Worm (Caenorhabditis elegans) whole organism, L2 larva: ENCODE results near the gene F57B1.1.

ENCODE experiments used
- C34F6.9 ChIP-seq: fragments of 150-350 bp; optimal IDR thresholded peaks from 2 replicates; lab custom pipeline; 2014; ENCODE audit warnings: missing biosample characterization, missing genetic modification characterization
- R02D3.7 ChIP-seq: fragments of 150-350 bp; optimal IDR thresholded peaks from 2 replicates; lab custom pipeline; 2014; ENCODE audit warnings: missing biosample characterization, missing genetic modification characterization
- ZK546.5 ChIP-seq: sonication (generic microtip); optimal IDR thresholded peaks from 2 replicates; lab custom pipeline; 2017; ENCODE audit warnings: missing biosample characterization, missing genetic modification characterization
- alr-1 ChIP-seq: fragments of 150-350 bp; optimal IDR thresholded peaks from 2 replicates; lab custom pipeline; 2014; ENCODE audit warnings: missing biosample characterization, missing genetic modification characterization
- aly-2 ChIP-seq: fragments of 150-350 bp; optimal IDR thresholded peaks from 2 replicates; lab custom pipeline; 2014; ENCODE audit warnings: missing biosample characterization, missing genetic modification characterization
- ama-1 ChIP-seq: fragments of 150-350 bp; optimal IDR thresholded peaks from 2 replicates; lab custom pipeline; 2018; ENCODE audit warnings: inconsistent platforms
- blmp-1 ChIP-seq: sonication (generic microtip); optimal IDR thresholded peaks from 2 replicates; lab custom pipeline; 2017; ENCODE audit warnings: missing genetic modification characterization, mild to moderate bottlenecking, missing compliant biosample characterization, antibody characterized with exemption, moderate library complexity; ENCODE audit not compliant: insufficient read depth
- crh-2 ChIP-seq: sonication (generic microtip); optimal IDR thresholded peaks from 2 replicates; lab custom pipeline; 2017; ENCODE audit warnings: missing biosample characterization, missing genetic modification characterization
- dmd-4 ChIP-seq: sonication (generic microtip); optimal IDR thresholded peaks from 2 replicates; lab custom pipeline; 2017; ENCODE audit warnings: missing biosample characterization, missing genetic modification characterization
- egl-27 ChIP-seq: sonication (generic microtip); optimal IDR thresholded peaks from 3 replicates; lab custom pipeline; 2017; ENCODE audit warnings: missing biosample characterization, missing genetic modification reagents, missing genetic modification characterization
- elt-3 ChIP-seq: sonication (generic microtip); optimal IDR thresholded peaks from 2 replicates; lab custom pipeline; 2017; ENCODE audit warnings: missing biosample characterization, missing genetic modification characterization
- fos-1 ChIP-seq: fragments of 150-350 bp; optimal IDR thresholded peaks from 2 replicates; lab custom pipeline; 2014; ENCODE audit warnings: missing biosample characterization, missing genetic modification characterization
- gmeb-1 ChIP-seq: fragments of 150-350 bp; optimal IDR thresholded peaks from 2 replicates; lab custom pipeline; 2014; ENCODE audit warnings: missing biosample characterization, missing genetic modification characterization
- lin-11 ChIP-seq: fragments of 150-350 bp; sonication (generic microtip); optimal IDR thresholded peaks from 2 replicates; lab custom pipeline; 2014; ENCODE audit warnings: missing biosample characterization, missing genetic modification characterization, inconsistent platforms, mixed read lengths
- lin-13 ChIP-seq: fragments of 150-350 bp; optimal IDR thresholded peaks from 2 replicates; lab custom pipeline; 2014; ENCODE audit warnings: missing biosample characterization, missing genetic modification reagents, missing genetic modification characterization
- lin-39 ChIP-seq: fragments of 150-350 bp; optimal IDR thresholded peaks from 2 replicates; lab custom pipeline; 2014; ENCODE audit warnings: missing biosample characterization, missing genetic modification reagents, missing genetic modification characterization
- mab-5 ChIP-seq: fragments of 150-350 bp; optimal IDR thresholded peaks from 2 replicates; lab custom pipeline; 2014; ENCODE audit warnings: missing biosample characterization, missing genetic modification characterization
- mbf-1 ChIP-seq: sonication (generic microtip); optimal IDR thresholded peaks from 2 replicates; lab custom pipeline; 2017; ENCODE audit warnings: missing biosample characterization, missing genetic modification characterization
- mdl-1 ChIP-seq, 2 experiments: fragments of 150-350 bp in 1 of 2; sonication (generic microtip) in 1 of 2; optimal IDR thresholded peaks; 2 replicates each; lab custom pipeline; 2017; ENCODE audit warnings: missing biosample characterization in 2 of 2, missing genetic modification characterization in 2 of 2
- nhr-10 ChIP-seq: sonication (generic microtip); optimal IDR thresholded peaks from 2 replicates; lab custom pipeline; 2017; ENCODE audit warnings: missing biosample characterization, missing genetic modification characterization
- nhr-11 ChIP-seq: fragments of 150-350 bp; optimal IDR thresholded peaks from 2 replicates; lab custom pipeline; 2014; ENCODE audit warnings: missing biosample characterization, missing genetic modification characterization
- nhr-12 ChIP-seq: fragments of 150-350 bp; optimal IDR thresholded peaks from 2 replicates; lab custom pipeline; 2014; ENCODE audit warnings: missing biosample characterization, missing genetic modification characterization
- nhr-21 ChIP-seq: fragments of 150-350 bp; optimal IDR thresholded peaks from 2 replicates; lab custom pipeline; 2014; ENCODE audit warnings: missing biosample characterization, missing genetic modification characterization
- nhr-6 ChIP-seq: fragments of 150-350 bp; optimal IDR thresholded peaks from 2 replicates; lab custom pipeline; 2014; ENCODE audit warnings: missing biosample characterization, missing genetic modification characterization
- nhr-77 ChIP-seq: fragments of 150-350 bp; optimal IDR thresholded peaks from 2 replicates; lab custom pipeline; 2014; ENCODE audit warnings: missing biosample characterization, missing genetic modification characterization
- sem-4 ChIP-seq: fragments of 150-350 bp; optimal IDR thresholded peaks from 2 replicates; lab custom pipeline; 2014; ENCODE audit warnings: missing biosample characterization, missing genetic modification reagents, missing genetic modification characterization
- sma-3 ChIP-seq: sonication (generic microtip); optimal IDR thresholded peaks from 2 replicates; lab custom pipeline; 2016; ENCODE audit warnings: missing genetic modification reagents, missing genetic modification characterization, missing compliant biosample characterization
- sma-9 ChIP-seq, 2 experiments: fragments of 150-350 bp in 1 of 2; sonication (generic microtip) in 1 of 2; optimal IDR thresholded peaks; 2 replicates each; lab custom pipeline; 2014 to 2016; ENCODE audit warnings: missing genetic modification characterization in 2 of 2, mild to moderate bottlenecking in 1 of 2, missing biosample characterization in 1 of 2, missing compliant biosample characterization in 1 of 2, missing genetic modification reagents in 1 of 2, moderate library complexity in 1 of 2
- snpc-4 ChIP-seq: fragments of 150-350 bp; optimal IDR thresholded peaks from 2 replicates; lab custom pipeline; 2014; ENCODE audit warnings: missing biosample characterization, missing genetic modification characterization
- unc-55 ChIP-seq: fragments of 150-350 bp; sonication (generic microtip); optimal IDR thresholded peaks from 3 replicates; lab custom pipeline; 2014; ENCODE audit warnings: missing biosample characterization, missing genetic modification reagents, missing genetic modification characterization
- unc-62 ChIP-seq: fragments of 150-350 bp; optimal IDR thresholded peaks from 2 replicates; lab custom pipeline; 2014; ENCODE audit warnings: missing biosample characterization, missing genetic modification reagents, missing genetic modification characterization
- zag-1 ChIP-seq: fragments of 150-350 bp; optimal IDR thresholded peaks from 2 replicates; lab custom pipeline; 2014; ENCODE audit warnings: missing biosample characterization, missing genetic modification characterization
- ztf-1 ChIP-seq: fragments of 200-800 bp; sonication (Bioruptor generic); conservative IDR thresholded peaks from 2 replicates; pipeline ENCODE4 v1.3.6; 2022; ENCODE audit warnings: missing genetic modification characterization, missing compliant biosample characterization
- ztf-11 ChIP-seq: sonication (generic microtip); optimal IDR thresholded peaks from 2 replicates; lab custom pipeline; 2017; ENCODE audit warnings: missing biosample characterization, missing genetic modification characterization

The F57B1.1 gene

DNA sequence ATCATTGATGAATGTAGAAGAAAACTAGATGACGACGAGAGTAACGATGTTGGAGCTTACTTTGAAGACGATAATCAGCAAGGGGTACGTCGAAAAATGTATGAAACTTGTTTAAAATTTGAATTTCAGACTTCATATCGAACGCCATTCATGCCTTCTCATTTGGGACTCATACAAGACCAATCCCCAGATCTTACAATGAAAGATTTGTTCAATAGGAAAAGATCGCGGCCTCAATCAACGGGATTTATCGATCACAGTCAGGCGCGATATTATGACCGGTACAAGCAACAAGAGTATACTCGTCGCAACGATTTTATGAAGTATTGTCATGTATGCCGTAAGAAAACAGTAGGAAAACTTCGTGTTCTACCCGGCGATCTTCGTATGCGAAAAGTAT, 18.6 kb downstream of the F57B1.1 start:
- no peak for TF ChIP-seq blmp-1 (tag; lab: Kevin White, UChicago)
- TF ChIP-seq aly-2 (tag; lab: Kevin White, UChicago), result no peak
- TF ChIP-seq alr-1 (tag; lab: Kevin White, UChicago), result no peak
- TF ChIP-seq unc-55 (GFP tag; lab: Kevin White, UChicago), result no peak
- no peak for TF ChIP-seq nhr-21 (tag; lab: Kevin White, UChicago)
- no peak for TF ChIP-seq snpc-4 (tag; lab: Kevin White, UChicago)
- TF ChIP-seq nhr-10 (tag; lab: Kevin White, UChicago), result no peak
- TF ChIP-seq R02D3.7 (tag; lab: Kevin White, UChicago), result no peak
- TF ChIP-seq zag-1 (tag; lab: Kevin White, UChicago), result no peak
- no peak for TF ChIP-seq crh-2 (tag; lab: Kevin White, UChicago)
- TF ChIP-seq nhr-11 (tag; lab: Kevin White, UChicago), result no peak
- TF ChIP-seq lin-39 (tag; lab: Kevin White, UChicago), result no peak
- TF ChIP-seq ztf-1 (GFP tag; lab: Robert Waterston, UW), result no peak
- TF ChIP-seq egl-27 (tag; lab: Kevin White, UChicago), result no peak
- TF ChIP-seq mab-5 (tag; lab: Kevin White, UChicago), result no peak
- no peak for TF ChIP-seq sma-3 (GFP tag; lab: Kevin White, UChicago)
- no peak for TF ChIP-seq nhr-12

- TF ChIP-seq ama-1 (lab: Kevin White, UChicago) (peak; percentile 6), lin-13 (GFP tag; lab: Kevin White, UChicago) (peak; percentile 30), sma-9 (GFP tag; optimal IDR thresholded peaks at IDR 0.05; lab: Kevin White, UChicago) (peak; percentile 35), sma-9 (tag; optimal IDR thresholded peaks at IDR 0.05; lab: Kevin White, UChicago) (no peak), sma-3 (GFP tag; lab: Kevin White, UChicago) (peak; percentile 43), dmd-4 (tag; lab: Kevin White, UChicago) (no peak), aly-2 (tag; lab: Kevin White, UChicago) (no peak), mdl-1 (tag; optimal IDR thresholded peaks at IDR 0.05; lab: Kevin White, UChicago) (peak in 1 of 2 experiments; percentile 9), snpc-4 (tag; lab: Kevin White, UChicago) (peak; percentile 36), alr-1 (tag; lab: Kevin White, UChicago) (no peak), C34F6.9 (tag; lab: Kevin White, UChicago) (peak; percentile 22), unc-55 (GFP tag; lab: Kevin White, UChicago) (peak; percentile 51), gmeb-1 (tag; lab: Kevin White, UChicago) (peak; percentile 60), lin-11 (peak; percentile 25), nhr-21 (tag; lab: Kevin White, UChicago) (no peak), crh-2 (tag; lab: Kevin White, UChicago) (no peak), mab-5 (tag; lab: Kevin White, UChicago) (peak; percentile 28)
Observed at ce11 chrV:13176117-13176753, 19.2 kb downstream of the F57B1.1 start, which contains the start of gene him-17. TSS of gene him-17 (plus strand) at chrV:13176711.

- TF ChIP-seq elt-3, result no peak
- no peak for TF ChIP-seq nhr-6
- TF ChIP-seq fos-1 (tag; lab: Kevin White, UChicago), result peak; percentile 32
- no peak for TF ChIP-seq C34F6.9 (tag; lab: Kevin White, UChicago)
- peak; percentile 47 for TF ChIP-seq sma-9 (GFP tag; optimal IDR thresholded peaks at IDR 0.05; lab: Kevin White, UChicago)
- TF ChIP-seq sma-9 (tag; optimal IDR thresholded peaks at IDR 0.05; lab: Kevin White, UChicago), result no peak
- TF ChIP-seq sem-4 (tag; lab: Kevin White, UChicago), result no peak
- TF ChIP-seq egl-27 (tag; lab: Kevin White, UChicago), result no peak
- TF ChIP-seq, all 48 proteins: peak for 2
Observed at ce11 chrV:13173718-13174117, 21.7 kb downstream of the F57B1.1 start.

DNA sequence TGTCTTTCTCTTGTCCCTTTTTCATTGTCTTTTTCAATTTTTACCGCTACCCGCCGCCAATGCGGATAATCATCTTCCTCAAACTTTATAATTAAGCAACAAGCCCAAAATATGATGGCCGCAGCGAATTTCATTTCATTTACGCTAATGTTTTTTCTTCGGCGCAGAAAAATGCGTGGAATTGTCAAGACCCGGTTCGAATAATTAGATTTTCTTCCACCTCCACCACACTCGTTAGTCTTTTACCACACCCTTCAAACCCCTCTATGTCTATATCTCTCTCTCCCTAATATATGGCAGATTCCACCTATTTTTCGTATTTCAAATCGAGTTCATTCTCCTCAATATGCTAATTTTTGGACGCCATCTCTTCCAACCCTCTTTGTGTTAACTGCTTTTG, 25.0 kb downstream of the F57B1.1 start:
- TF ChIP-seq nhr-77 (tag; lab: Kevin White, UChicago) (no peak), R02D3.7 (tag; lab: Kevin White, UChicago) (no peak), lin-13 (GFP tag; lab: Kevin White, UChicago) (no peak), mbf-1 (tag; lab: Kevin White, UChicago) (no peak), lin-39 (tag; lab: Kevin White, UChicago) (no peak), unc-62 (GFP tag; lab: Kevin White, UChicago) (no peak), sma-3 (GFP tag; lab: Kevin White, UChicago) (no peak), ztf-11 (tag; lab: Kevin White, UChicago) (no peak), nhr-11 (tag; lab: Kevin White, UChicago) (no peak), ZK546.5 (tag; lab: Kevin White, UChicago) (no peak)
